Fruit fly (Drosophila melanogaster) whole organism, embryonic: Measurements from ENCODE around the gene CG43915.
A peak's percentile ranks its signal among the peaks of the same experiment; 100 is the strongest.

ENCODE experiments used
- CG10321 ChIP-seq: fragments of 200-800 bp; sonication (Bioruptor generic); IDR thresholded peaks from 2 replicates; pipeline ENCODE4 v1.3.6; 2022; ENCODE audit warnings: missing biosample characterization, missing genetic modification characterization
- CG10979 ChIP-seq: fragments of 200-800 bp; sonication (Bioruptor generic); optimal IDR thresholded peaks from 2 replicates; lab custom pipeline; 2018; ENCODE audit warnings: missing biosample characterization, mild to moderate bottlenecking, missing genetic modification characterization, moderate library complexity
- CG11504 ChIP-seq: fragments of 200-800 bp; sonication (Bioruptor generic); optimal IDR thresholded peaks from 3 replicates; lab custom pipeline; 2019; ENCODE audit warnings: missing biosample characterization, mild to moderate bottlenecking, missing genetic modification characterization, moderate library complexity
- CG15696 ChIP-seq: fragments of 200-800 bp; sonication (Bioruptor generic); optimal IDR thresholded peaks from 2 replicates; lab custom pipeline; 2019; ENCODE audit warnings: missing biosample characterization, mild to moderate bottlenecking, missing genetic modification characterization, moderate library complexity
- CG1603 ChIP-seq: fragments of 200-800 bp; sonication (Bioruptor generic); optimal IDR thresholded peaks from 2 replicates; lab custom pipeline; 2019; ENCODE audit warnings: missing biosample characterization, mild to moderate bottlenecking, missing genetic modification characterization, moderate library complexity
- CG17359 ChIP-seq: fragments of 200-800 bp; sonication (Bioruptor generic); optimal IDR thresholded peaks from 3 replicates; lab custom pipeline; 2018; ENCODE audit warnings: missing biosample characterization, mild to moderate bottlenecking, missing genetic modification characterization, moderate library complexity
- CG18476 ChIP-seq: fragments of 200-800 bp; sonication (Bioruptor generic); optimal IDR thresholded peaks from 2 replicates; lab custom pipeline; 2016; ENCODE audit warnings: missing biosample characterization, mild to moderate bottlenecking, missing genetic modification characterization
- CG18764 ChIP-seq: fragments of 200-800 bp; sonication (Bioruptor generic); optimal IDR thresholded peaks from 3 replicates; lab custom pipeline; 2016; ENCODE audit warnings: missing biosample characterization, missing genetic modification characterization
- CG2120 ChIP-seq: fragments of 200-800 bp; sonication (Bioruptor generic); optimal IDR thresholded peaks from 3 replicates; lab custom pipeline; 2016; ENCODE audit warnings: missing biosample characterization, missing genetic modification characterization
- CG2712 ChIP-seq: fragments of 200-800 bp; optimal IDR thresholded peaks from 3 replicates; lab custom pipeline; 2019; ENCODE audit warnings: missing biosample characterization, mild to moderate bottlenecking, missing genetic modification characterization, moderate library complexity
- CG31441 ChIP-seq: fragments of 200-800 bp; sonication (Bioruptor generic); IDR thresholded peaks from 2 replicates; pipeline ENCODE4 v1.3.6; 2022; ENCODE audit warnings: missing biosample characterization, missing genetic modification characterization
- CG33213 ChIP-seq: fragments of 200-800 bp; sonication (Bioruptor generic); optimal IDR thresholded peaks from 3 replicates; lab custom pipeline; 2016; ENCODE audit warnings: missing biosample characterization, missing genetic modification characterization
- CG4820 ChIP-seq: fragments of 200-800 bp; sonication (Bioruptor generic); optimal IDR thresholded peaks from 3 replicates; lab custom pipeline; 2016; ENCODE audit warnings: missing biosample characterization, missing genetic modification characterization
- CG6689 ChIP-seq: fragments of 200-800 bp; sonication (Bioruptor generic); IDR thresholded peaks from 2 replicates; pipeline ENCODE4 v1.3.6; 2022; ENCODE audit warnings: missing biosample characterization, missing genetic modification characterization
- CG7372 ChIP-seq: fragments of 200-800 bp; sonication (Bioruptor generic); IDR thresholded peaks from 2 replicates; pipeline ENCODE4 v1.3.6; 2022; ENCODE audit warnings: missing biosample characterization, missing genetic modification characterization
- CG7556 ChIP-seq: fragments of 200-800 bp; sonication (Bioruptor generic); optimal IDR thresholded peaks from 2 replicates; lab custom pipeline; 2017; ENCODE audit warnings: missing biosample characterization, mild to moderate bottlenecking, missing genetic modification characterization
- CG8089 ChIP-seq: fragments of 200-800 bp; sonication (Bioruptor generic); optimal IDR thresholded peaks from 3 replicates; lab custom pipeline; 2016; ENCODE audit warnings: missing biosample characterization, missing genetic modification characterization
- Chrac-16 ChIP-seq: fragments of 200-800 bp; sonication (Bioruptor generic); optimal IDR thresholded peaks from 3 replicates; lab custom pipeline; 2016; ENCODE audit warnings: missing biosample characterization, missing genetic modification characterization
- D19A ChIP-seq: fragments of 200-800 bp; optimal IDR thresholded peaks from 3 replicates; lab custom pipeline; 2019; ENCODE audit warnings: missing biosample characterization, mild to moderate bottlenecking, missing genetic modification characterization, moderate library complexity
- Drgx ChIP-seq: fragments of 200-800 bp; sonication (Bioruptor generic); IDR thresholded peaks from 2 replicates; pipeline ENCODE4 v1.3.6; 2022; ENCODE audit warnings: missing biosample characterization, missing genetic modification characterization
- Ets65A ChIP-seq: fragments of 200-800 bp; sonication (Bioruptor generic); peaks from one replicate; lab custom pipeline; 2016; ENCODE audit warnings: missing biosample characterization, missing genetic modification characterization
- Fer1 ChIP-seq: fragments of 200-800 bp; sonication (Bioruptor generic); optimal IDR thresholded peaks from 2 replicates; lab custom pipeline; 2017; ENCODE audit warnings: missing biosample characterization, mild to moderate bottlenecking, missing genetic modification characterization
- Fer2 ChIP-seq: fragments of 200-800 bp; sonication (Bioruptor generic); optimal IDR thresholded peaks from 2 replicates; lab custom pipeline; 2018; ENCODE audit warnings: missing biosample characterization, mild to moderate bottlenecking, missing genetic modification characterization, moderate library complexity
- Gsc ChIP-seq: fragments of 200-800 bp; sonication (Bioruptor generic); IDR thresholded peaks from 2 replicates; pipeline ENCODE4 v1.3.6; 2022; ENCODE audit warnings: missing biosample characterization, missing genetic modification characterization
- H15 ChIP-seq: fragments of 200-800 bp; sonication (Bioruptor generic); IDR thresholded peaks from 3 replicates; pipeline ENCODE4 v1.3.6; 2022; ENCODE audit warnings: missing biosample characterization, missing genetic modification characterization
- Hr51 ChIP-seq, 2 experiments: fragments of 200-800 bp; sonication (Bioruptor generic); optimal IDR thresholded peaks; 2 replicates in 1 of 2; 3 replicates in 1 of 2; lab custom pipeline; 2016 to 2018; ENCODE audit warnings: missing biosample characterization in 2 of 2, missing genetic modification characterization in 2 of 2, mild to moderate bottlenecking in 1 of 2, moderate library complexity in 1 of 2
- Max ChIP-seq: fragments of 200-800 bp; sonication (Bioruptor generic); optimal IDR thresholded peaks from 2 replicates; lab custom pipeline; 2016; ENCODE audit warnings: missing biosample characterization, mild to moderate bottlenecking, missing genetic modification characterization
- Med ChIP-seq: fragments of 200-800 bp; sonication (Bioruptor generic); peaks from one replicate; lab custom pipeline; 2016; ENCODE audit warnings: missing biosample characterization, missing genetic modification characterization, mild to moderate bottlenecking, inconsistent platforms, moderate library complexity
- Mes4 ChIP-seq: fragments of 200-800 bp; sonication (Bioruptor generic); optimal IDR thresholded peaks from 2 replicates; lab custom pipeline; 2016; ENCODE audit warnings: missing biosample characterization, missing genetic modification characterization
- Optix ChIP-seq: fragments of 200-800 bp; sonication (Bioruptor generic); IDR thresholded peaks from 3 replicates; pipeline ENCODE4 v1.3.6; 2022; ENCODE audit warnings: missing biosample characterization, missing genetic modification characterization
- Sox102F ChIP-seq: fragments of 200-800 bp; sonication (Bioruptor generic); optimal IDR thresholded peaks from 2 replicates; lab custom pipeline; 2018; ENCODE audit warnings: missing biosample characterization, mild to moderate bottlenecking, missing genetic modification characterization, moderate library complexity
- al ChIP-seq: fragments of 200-800 bp; sonication (Bioruptor generic); IDR thresholded peaks from 2 replicates; pipeline ENCODE4 v1.3.6; 2022; ENCODE audit warnings: missing biosample characterization, missing genetic modification characterization
- aop ChIP-seq: fragments of 200-800 bp; sonication (Bioruptor generic); IDR thresholded peaks from 2 replicates; pipeline ENCODE4 v1.3.6; 2022; ENCODE audit warnings: missing biosample characterization, missing genetic modification characterization
- ara ChIP-seq: fragments of 200-800 bp; sonication (Bioruptor generic); IDR thresholded peaks from 2 replicates; pipeline ENCODE4 v1.3.6; 2022; ENCODE audit warnings: missing biosample characterization, missing genetic modification characterization
- ase ChIP-seq: fragments of 200-800 bp; sonication (Bioruptor generic); IDR thresholded peaks from 3 replicates; pipeline ENCODE4 v1.3.6; 2022; ENCODE audit warnings: missing biosample characterization, missing genetic modification characterization
- bbx ChIP-seq: fragments of 200-800 bp; sonication (Bioruptor generic); IDR thresholded peaks from 2 replicates; pipeline ENCODE4 v1.3.6; 2022; ENCODE audit warnings: missing biosample characterization, missing genetic modification characterization; ENCODE audit not compliant: partially characterized antibody
- bsh ChIP-seq, 2 experiments: fragments of 200-800 bp; sonication (Bioruptor generic); optimal IDR thresholded peaks; 2 replicates each; lab custom pipeline; 2017 to 2018; ENCODE audit warnings: mild to moderate bottlenecking in 2 of 2, missing biosample characterization in 2 of 2, missing genetic modification characterization in 2 of 2, moderate library complexity in 1 of 2
- cg ChIP-seq: fragments of 200-800 bp; sonication (Bioruptor generic); optimal IDR thresholded peaks from 3 replicates; lab custom pipeline; 2019; ENCODE audit warnings: missing biosample characterization, mild to moderate bottlenecking, missing genetic modification characterization, moderate library complexity
- chif ChIP-seq, 2 experiments: fragments of 200-800 bp; sonication (Bioruptor generic); optimal IDR thresholded peaks; 3 replicates each; lab custom pipeline; 2016; ENCODE audit warnings: missing biosample characterization in 2 of 2, missing genetic modification characterization in 2 of 2
- ci ChIP-seq: fragments of 200-800 bp; sonication (Bioruptor generic); IDR thresholded peaks from 3 replicates; pipeline ENCODE4 v1.3.6; 2022; ENCODE audit warnings: missing biosample characterization, missing genetic modification characterization
- dm ChIP-seq: fragments of 200-800 bp; sonication (Bioruptor generic); optimal IDR thresholded peaks from 3 replicates; lab custom pipeline; 2016; ENCODE audit warnings: missing biosample characterization, missing genetic modification characterization
- gem ChIP-seq: fragments of 200-800 bp; sonication (Bioruptor generic); optimal IDR thresholded peaks from 2 replicates; lab custom pipeline; 2019; ENCODE audit warnings: missing biosample characterization, mild to moderate bottlenecking, missing genetic modification characterization, moderate library complexity
- grau ChIP-seq: fragments of 200-800 bp; optimal IDR thresholded peaks from 3 replicates; lab custom pipeline; 2019; ENCODE audit warnings: missing biosample characterization, mild to moderate bottlenecking, missing genetic modification characterization, moderate library complexity
- knrl ChIP-seq: fragments of 200-800 bp; sonication (Bioruptor generic); IDR thresholded peaks from 3 replicates; pipeline ENCODE4 v1.3.6; 2022; ENCODE audit warnings: missing biosample characterization, missing genetic modification characterization; ENCODE audit not compliant: partially characterized antibody
- nmo ChIP-seq: fragments of 200-800 bp; sonication (Bioruptor generic); optimal IDR thresholded peaks from 2 replicates; lab custom pipeline; 2018; ENCODE audit warnings: missing biosample characterization, mild to moderate bottlenecking, missing genetic modification characterization, moderate library complexity
- phol ChIP-seq: fragments of 200-800 bp; sonication (Bioruptor generic); optimal IDR thresholded peaks from 3 replicates; lab custom pipeline; 2018; ENCODE audit warnings: missing biosample characterization, mild to moderate bottlenecking, missing genetic modification characterization, moderate library complexity
- prd ChIP-seq, 3 experiments: fragments of >200 bp in 2 of 3; fragments of 200-800 bp in 1 of 3; sonication (Bioruptor generic) in 1 of 3; optimal IDR thresholded peaks in 2 of 3; IDR thresholded peaks in 1 of 3; 2 replicates in 2 of 3; 3 replicates in 1 of 3; pipeline versions ENCODE4 v1.3.6 to Lab custom; 2017 to 2022; ENCODE audit warnings: missing biosample characterization in 1 of 3, missing genetic modification characterization in 1 of 3
- sens ChIP-seq: fragments of 200-800 bp; sonication (Bioruptor generic); peaks from one replicate; lab custom pipeline; 2016; ENCODE audit warnings: missing biosample characterization, missing genetic modification characterization
- ssp ChIP-seq: fragments of 200-800 bp; sonication (Bioruptor generic); IDR thresholded peaks from 2 replicates; pipeline ENCODE4 v1.3.6; 2022; ENCODE audit warnings: missing biosample characterization, missing genetic modification characterization
- unpg ChIP-seq: fragments of 200-800 bp; sonication (Bioruptor generic); optimal IDR thresholded peaks from 3 replicates; lab custom pipeline; 2018; ENCODE audit warnings: missing biosample characterization, mild to moderate bottlenecking, missing genetic modification characterization, moderate library complexity

CG43915 gene

DNA sequence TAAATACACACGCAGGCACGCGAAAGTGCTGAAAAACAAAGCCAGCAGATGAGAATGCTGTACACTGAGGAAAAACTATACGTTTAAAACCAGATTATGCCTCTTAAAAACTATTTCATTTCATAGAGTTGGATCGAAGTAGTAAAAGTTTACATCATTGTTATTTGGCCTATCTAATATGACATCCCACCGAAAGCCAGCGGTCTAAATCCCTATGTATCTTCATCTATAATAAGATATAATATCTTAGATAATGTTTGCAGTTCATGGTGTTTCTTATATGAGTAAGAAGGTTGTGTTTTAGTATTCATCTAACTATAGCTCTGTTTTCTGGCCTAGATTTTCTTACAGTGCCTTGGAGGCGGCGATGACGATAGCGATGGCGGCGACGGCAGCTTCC lies 37.4 kb downstream of the CG43915 start (continued):
- TF ChIP-seq Gsc (no peak), D19A (tag; lab: Kevin White, UChicago) (peak; percentile 12), CG17359 (peak; percentile 14), CG10979 (tag; lab: Kevin White, UChicago) (peak; percentile 7), CG2120 (peak; percentile 21), CG31441 (GFP tag; lab: Robert Waterston, UW) (peak; percentile 54), CG10321 (GFP tag; lab: Robert Waterston, UW) (no peak), Fer1 (GFP tag; lab: Kevin White, UChicago) (peak; percentile 38), CG7556 (GFP tag; lab: Kevin White, UChicago) (peak; percentile 63), CG33213 (GFP tag; lab: Kevin White, UChicago) (no peak), CG2712 (peak; percentile 22), unpg (GFP tag; lab: Kevin White, UChicago) (peak; percentile 1), CG18476 (GFP tag; lab: Kevin White, UChicago) (peak; percentile 6), Sox102F (GFP tag; lab: Kevin White, UChicago) (peak; percentile 11), grau (tag; lab: Kevin White, UChicago) (peak; percentile 38), phol (peak; percentile 30), gem (tag; lab: Kevin White, UChicago) (peak; percentile 51), Hr51 (GFP tag; optimal IDR thresholded peaks at IDR 0.05; lab: Kevin White, UChicago) (peak in 1 of 2 experiments; percentile 35)

DNA sequence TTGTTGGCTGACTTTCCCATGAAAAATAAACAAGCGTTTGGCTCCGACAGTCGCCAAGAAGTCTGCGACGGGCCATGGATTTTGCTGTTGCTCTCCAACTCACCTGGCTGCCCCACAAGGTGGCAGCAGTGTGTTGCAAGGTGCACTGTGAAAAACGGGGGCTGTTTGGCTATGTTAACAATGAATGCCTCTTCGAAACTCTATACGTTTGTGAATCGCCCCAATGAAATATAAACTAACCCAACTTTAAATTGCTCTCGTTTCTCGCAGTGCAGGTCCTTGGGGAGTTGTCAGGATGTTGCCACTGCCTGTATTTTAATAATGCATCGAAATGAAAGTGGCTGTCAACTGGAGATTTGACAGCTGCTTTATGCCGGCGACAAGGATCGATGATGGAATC lies 41.6 kb downstream of the CG43915 start:
- TF ChIP-seq CG11504 (tag; lab: Kevin White, UChicago) (peak; percentile 12), Sox102F (GFP tag; lab: Kevin White, UChicago) (peak; percentile 25), CG7372 (no peak), sens (GFP tag; lab: Kevin White, UChicago) (peak; percentile 81), ase (GFP tag; lab: Robert Waterston, UW) (peak; percentile 7; the same call in 1 of the 3 replicates), H15 (GFP tag; lab: Robert Waterston, UW) (0 out of 3 replicates have a peak, but pooled peaks have one; percentile 15), Chrac-16 (peak; percentile 8), Max (GFP tag; lab: Kevin White, UChicago) (no peak), Fer2 (tag; lab: Kevin White, UChicago) (no peak), ara (GFP tag; lab: Robert Waterston, UW) (peak; percentile 23; the same call in 1 of the 2 replicates), Med (GFP tag; lab: Kevin White, UChicago) (peak; percentile 70), cg (GFP tag; lab: Kevin White, UChicago) (no peak), al (no peak), aop (GFP tag; lab: Robert Waterston, UW) (no peak), CG1603 (tag; lab: Kevin White, UChicago) (peak; percentile 36), CG8089 (GFP tag; lab: Kevin White, UChicago) (no peak), bbx (GFP tag; lab: Robert Waterston, UW) (no peak), nmo (peak; percentile 14), CG4820 (peak; percentile 6), bsh (GFP tag; optimal IDR thresholded peaks at IDR 0.05; lab: Kevin White, UChicago) (peak in 1 of 2 experiments; percentile 39), Ets65A (GFP tag; lab: Kevin White, UChicago) (peak; percentile 93), ssp (GFP tag; lab: Robert Waterston, UW) (no peak), CG15696 (tag; lab: Kevin White, UChicago) (no peak), CG6689 (GFP tag; lab: Robert Waterston, UW) (peak; percentile 13; the same call in 1 of the 2 replicates), knrl (GFP tag; lab: Robert Waterston, UW) (no peak), Optix (no peak), prd (optimal IDR thresholded peaks at IDR 0.05; lab: Kevin White, UChicago) (no peak), prd (GFP tag; IDR thresholded peaks at IDR 0.05; lab: Robert Waterston, UW) (peak; percentile 46; the same call in 1 of the 3 replicates), dm (GFP tag; lab: Kevin White, UChicago) (no peak), Drgx (GFP tag; lab: Robert Waterston, UW) (peak; percentile 34), chif (GFP tag; optimal IDR thresholded peaks at IDR 0.05; lab: Kevin White, UChicago) (peak in 1 of 2 experiments; percentile 10), ci (GFP tag; lab: Robert Waterston, UW) (0 out of 3 replicates have a peak, but pooled peaks have one; percentile 18), Mes4 (GFP tag; lab: Kevin White, UChicago) (no peak), CG18764 (GFP tag; lab: Kevin White, UChicago) (no peak)
